Worm (Caenorhabditis elegans): Measurements from ENCODE around the gene F55A11.11.

The F55A11.11 gene

ce11 chrV:11817263-11817726, 34.3 kb downstream of the F55A11.11 start (continued):
- TF ChIP-seq saeg-2 (GFP tag; IDR thresholded peaks at IDR 0.05) (0 out of 2 replicates have a peak, but pooled peaks have one; percentile 26), aly-2 (tag; optimal IDR thresholded peaks at IDR 0.05) (no peak), unc-39 (tag; optimal IDR thresholded peaks at IDR 0.05) (no peak), sdz-12 (GFP tag; optimal IDR thresholded peaks at IDR 0.05) (no peak), ztf-11 (tag; optimal IDR thresholded peaks at IDR 0.05) (no peak), R02D3.7 (tag; optimal IDR thresholded peaks at IDR 0.05) (no peak), pha-4 (GFP tag; IDR thresholded peaks at IDR 0.05) (peak; percentile 72; the same call in 1 of the 2 replicates), pha-4 (tag; optimal IDR thresholded peaks at IDR 0.05) (no peak), hlh-11 (tag; optimal IDR thresholded peaks at IDR 0.05) (peak; percentile 4), T20F7.1 (GFP tag; optimal IDR thresholded peaks at IDR 0.05) (no peak), attf-4 (tag; optimal IDR thresholded peaks at IDR 0.05) (no peak), F10B5.3 (tag; optimal IDR thresholded peaks at IDR 0.05) (no peak), tra-1 (GFP tag; IDR thresholded peaks at IDR 0.05) (no peak), T26A8.4 (GFP tag; IDR thresholded peaks at IDR 0.05) (peak; percentile 74), nhr-11 (tag; optimal IDR thresholded peaks at IDR 0.05) (no peak), mes-2 (tag; optimal IDR thresholded peaks at IDR 0.05; ENCODE audit: poor library complexity, severe bottlenecking) (no peak), unc-130 (GFP tag; optimal IDR thresholded peaks at IDR 0.05) (no peak), ceh-44 (GFP tag; IDR thresholded peaks at IDR 0.05) (no peak), zip-2 (tag; optimal IDR thresholded peaks at IDR 0.05) (no peak), gei-8 (GFP tag; optimal IDR thresholded peaks at IDR 0.05) (no peak), lir-3 (tag; optimal IDR thresholded peaks at IDR 0.05) (no peak), skn-1 (tag; optimal IDR thresholded peaks at IDR 0.05) (no peak), fkh-10 (GFP tag; optimal IDR thresholded peaks at IDR 0.05) (no peak), daf-16 (GFP tag; optimal IDR thresholded peaks at IDR 0.05) (no peak), daf-16 (tag; optimal IDR thresholded peaks at IDR 0.05) (no peak), aha-1 (tag) (no peak), lin-13 (GFP tag; optimal IDR thresholded peaks at IDR 0.05) (no peak), ceh-32 (tag; optimal IDR thresholded peaks at IDR 0.05; ENCODE audit: poor library complexity) (no peak), unc-62 (GFP tag; optimal IDR thresholded peaks at IDR 0.05 in 1 of 2) (no peak), unc-62 (tag; optimal IDR thresholded peaks at IDR 0.05) (no peak), spr-3 (GFP tag; optimal IDR thresholded peaks at IDR 0.05) (no peak), madf-5 (GFP tag; IDR thresholded peaks at IDR 0.05) (0 out of 4 replicates have a peak, but pooled peaks of 1 of the 2 experiments have one; percentile 29), nhr-6 (tag; optimal IDR thresholded peaks at IDR 0.05) (no peak), ceh-62 (tag; optimal IDR thresholded peaks at IDR 0.05) (no peak), spr-1 (tag; optimal IDR thresholded peaks at IDR 0.05) (no peak), nhr-25 (tag; optimal IDR thresholded peaks at IDR 0.05; ENCODE audit: borderline replicate concordance, insufficient read depth) (no peak), nhr-28 (tag; optimal IDR thresholded peaks at IDR 0.05) (no peak), pqm-1 (tag; optimal IDR thresholded peaks at IDR 0.05) (no peak), mdt-29 (GFP tag; IDR thresholded peaks at IDR 0.05) (no peak; the same call in 1 of the 2 replicates), dve-1 (tag; optimal IDR thresholded peaks at IDR 0.05; ENCODE audit: insufficient read depth) (no peak), arid-1 (GFP tag; conservative IDR thresholded peaks at IDR 0.05) (peak; percentile 67), egl-27 (tag; optimal IDR thresholded peaks at IDR 0.05) (no peak), lin-1 (GFP tag; IDR thresholded peaks at IDR 0.05) (no peak), zag-1 (tag; optimal IDR thresholded peaks at IDR 0.05) (no peak), snpc-4 (tag; optimal IDR thresholded peaks at IDR 0.05) (no peak), nhr-10 (tag; optimal IDR thresholded peaks at IDR 0.05) (no peak), nhr-237 (tag; optimal IDR thresholded peaks at IDR 0.05) (no peak), F37D6.2 (tag; optimal IDR thresholded peaks at IDR 0.05) (no peak), nhr-48 (tag; optimal IDR thresholded peaks at IDR 0.05) (no peak), dmd-8 (GFP tag; IDR thresholded peaks at IDR 0.05) (no peak), lim-7 (GFP tag; IDR thresholded peaks at IDR 0.05) (0 out of 2 replicates have a peak, but pooled peaks have one; percentile 10), tag-97 (GFP tag; IDR thresholded peaks at IDR 0.05) (no peak), php-3 (GFP tag; IDR thresholded peaks at IDR 0.05) (peak; percentile 58; the same call in 1 of the 2 replicates)
